Worm (Caenorhabditis elegans) whole organism, L1 larva: ENCODE measurements around the gene C23G10.11.

Experiments used
- C34B4.2 ChIP-seq: sonication (generic microtip); optimal IDR thresholded peaks from 2 replicates; lab custom pipeline; 2017; ENCODE audit warnings: mild to moderate bottlenecking, missing genetic modification characterization, missing compliant biosample characterization
- F16B12.6 ChIP-seq: fragments of 150-350 bp; optimal IDR thresholded peaks from 2 replicates; lab custom pipeline; 2014; ENCODE audit warnings: missing biosample characterization, missing genetic modification characterization
- Y116A8C.19 ChIP-seq: sonication (generic microtip); optimal IDR thresholded peaks from 2 replicates; lab custom pipeline; 2016; ENCODE audit warnings: missing compliant biosample characterization, missing genetic modification characterization, borderline replicate concordance
- aly-2 ChIP-seq: fragments of 150-350 bp; optimal IDR thresholded peaks from 2 replicates; lab custom pipeline; 2014; ENCODE audit warnings: missing biosample characterization, missing genetic modification characterization
- ceh-63 ChIP-seq: fragments of 200-800 bp; sonication (Bioruptor generic); optimal IDR thresholded peaks from 2 replicates; lab custom pipeline; 2018; ENCODE audit warnings: mild to moderate bottlenecking, missing genetic modification characterization, missing compliant biosample characterization
- ceh-82 ChIP-seq, 3 experiments: fragments of 150-350 bp in 1 of 3; sonication (generic microtip) in 2 of 3; optimal IDR thresholded peaks; 2 replicates each; lab custom pipeline; 2014 to 2017; ENCODE audit warnings: missing biosample characterization in 3 of 3, missing genetic modification characterization in 3 of 3
- dpl-1 ChIP-seq, 3 experiments: fragments of 150-350 bp in 2 of 3; sonication (generic microtip) in 1 of 3; optimal IDR thresholded peaks; 2 replicates each; lab custom pipeline; 2014 to 2017; ENCODE audit warnings: missing biosample characterization in 3 of 3, missing genetic modification characterization in 3 of 3, missing genetic modification reagents in 3 of 3
- efl-1 ChIP-seq, 4 experiments: fragments of 150-350 bp; optimal IDR thresholded peaks in 3 of 4; peaks in 1 of 4; 1 replicate in 1 of 4; 2 replicates in 3 of 4; lab custom pipeline; 2014; ENCODE audit warnings: missing biosample characterization in 2 of 4, missing genetic modification characterization in 2 of 4, missing genetic modification reagents in 2 of 4
- efl-3 ChIP-seq: fragments of 200-800 bp; sonication (Bioruptor generic); optimal IDR thresholded peaks from 2 replicates; lab custom pipeline; 2018; ENCODE audit warnings: mild to moderate bottlenecking, missing genetic modification characterization, missing compliant biosample characterization
- ets-5 ChIP-seq: fragments of 200-800 bp; sonication (Bioruptor generic); IDR thresholded peaks from 2 replicates; pipeline ENCODE4 v1.3.6; 2022; ENCODE audit warnings: missing genetic modification characterization, missing compliant biosample characterization
- fkh-8 ChIP-seq: sonication (generic microtip); optimal IDR thresholded peaks from 2 replicates; lab custom pipeline; 2016; ENCODE audit warnings: mild to moderate bottlenecking, missing genetic modification characterization, missing compliant biosample characterization
- isw-1 ChIP-seq: fragments of 200-800 bp; sonication (Bioruptor generic); IDR thresholded peaks from 2 replicates; pipeline ENCODE4 v1.3.6; 2022; ENCODE audit warnings: missing genetic modification characterization, missing compliant biosample characterization
- lin-13 ChIP-seq: fragments of 150-350 bp; optimal IDR thresholded peaks from 2 replicates; lab custom pipeline; 2014; ENCODE audit warnings: missing biosample characterization, missing genetic modification reagents, missing genetic modification characterization
- lin-15B ChIP-seq: fragments of 150-350 bp; sonication (generic microtip); optimal IDR thresholded peaks from 3 replicates; lab custom pipeline; 2014; ENCODE audit warnings: missing biosample characterization, missing genetic modification characterization
- lin-35 ChIP-seq, 2 experiments: fragments of 150-350 bp; optimal IDR thresholded peaks; 2 replicates each; lab custom pipeline; 2014; ENCODE audit warnings: missing biosample characterization in 2 of 2, missing genetic modification characterization in 2 of 2, missing genetic modification reagents in 2 of 2
- lsy-2 ChIP-seq, 2 experiments: fragments of 150-350 bp; optimal IDR thresholded peaks; 2 replicates each; lab custom pipeline; 2014; ENCODE audit warnings: missing biosample characterization in 2 of 2, missing genetic modification characterization in 2 of 2
- mdl-1 ChIP-seq, 2 experiments: fragments of 150-350 bp; optimal IDR thresholded peaks; 2 replicates each; lab custom pipeline; 2014 to 2017; ENCODE audit warnings: missing biosample characterization in 2 of 2, missing genetic modification characterization in 2 of 2, inconsistent platforms in 1 of 2
- mep-1 ChIP-seq: fragments of 150-350 bp; optimal IDR thresholded peaks from 2 replicates; lab custom pipeline; 2014; ENCODE audit warnings: missing biosample characterization, missing genetic modification characterization
- nhr-12 ChIP-seq: sonication (generic microtip); optimal IDR thresholded peaks from 2 replicates; lab custom pipeline; 2017; ENCODE audit warnings: missing biosample characterization, missing genetic modification characterization
- nhr-19 ChIP-seq: fragments of 200-800 bp; sonication (Bioruptor generic); conservative IDR thresholded peaks from 2 replicates; pipeline ENCODE4 v1.3.6; 2022; ENCODE audit warnings: missing genetic modification characterization, missing compliant biosample characterization
- nhr-71 ChIP-seq: sonication (generic microtip); optimal IDR thresholded peaks from 2 replicates; lab custom pipeline; 2016; ENCODE audit warnings: mild to moderate bottlenecking, missing genetic modification characterization, moderate library complexity, missing compliant biosample characterization
- nhr-76 ChIP-seq: sonication (generic microtip); optimal IDR thresholded peaks from 2 replicates; lab custom pipeline; 2017; ENCODE audit warnings: missing biosample characterization, missing genetic modification characterization
- pqm-1 ChIP-seq: sonication (generic microtip); optimal IDR thresholded peaks from 3 replicates; lab custom pipeline; 2017; ENCODE audit warnings: missing biosample characterization, missing genetic modification characterization
- rnt-1 ChIP-seq: sonication (generic microtip); optimal IDR thresholded peaks from 2 replicates; lab custom pipeline; 2016; ENCODE audit warnings: mild to moderate bottlenecking, missing genetic modification characterization, moderate library complexity, missing compliant biosample characterization
- sptf-1 ChIP-seq: fragments of 150-350 bp; optimal IDR thresholded peaks from 2 replicates; lab custom pipeline; 2014; ENCODE audit warnings: missing biosample characterization, missing genetic modification characterization
- swsn-7 ChIP-seq: sonication (generic microtip); optimal IDR thresholded peaks from 2 replicates; lab custom pipeline; 2016; ENCODE audit warnings: missing genetic modification characterization, missing compliant biosample characterization
- unc-62 ChIP-seq: fragments of 150-350 bp; optimal IDR thresholded peaks from 2 replicates; lab custom pipeline; 2014; ENCODE audit warnings: missing biosample characterization, missing genetic modification reagents, missing genetic modification characterization
- xbp-1 ChIP-seq: sonication (generic microtip); optimal IDR thresholded peaks from 2 replicates; lab custom pipeline; 2016; ENCODE audit warnings: missing genetic modification characterization, missing compliant biosample characterization
- zag-1 ChIP-seq: fragments of 150-350 bp; optimal IDR thresholded peaks from 2 replicates; lab custom pipeline; 2014; ENCODE audit warnings: missing biosample characterization, missing genetic modification characterization
- zip-4 ChIP-seq: fragments of 200-800 bp; sonication (Bioruptor generic); optimal IDR thresholded peaks from 2 replicates; lab custom pipeline; 2018; ENCODE audit warnings: mild to moderate bottlenecking, missing genetic modification characterization, moderate library complexity, missing compliant biosample characterization
- ztf-11 ChIP-seq, 2 experiments: sonication (generic microtip); optimal IDR thresholded peaks; 2 replicates each; lab custom pipeline; 2016 to 2017; ENCODE audit warnings: missing genetic modification characterization in 2 of 2, missing biosample characterization in 1 of 2, missing compliant biosample characterization in 1 of 2
- ztf-4 ChIP-seq: fragments of 150-350 bp; optimal IDR thresholded peaks from 2 replicates; lab custom pipeline; 2014; ENCODE audit warnings: missing biosample characterization, missing genetic modification characterization

The C23G10.11 gene

ce11 chrIII:6258262-6258661 is 42.9 kb upstream of the C23G10.11 start, which contains the start of gene srg-1:
TSS of gene srg-1 (minus strand) at chrIII:6258362.
- TF ChIP-seq nhr-76 (tag; lab: Kevin White, UChicago) (no peak), nhr-19 (GFP tag; lab: Robert Waterston, UW) (no peak), swsn-7 (tag; lab: Kevin White, UChicago) (no peak), ceh-82 (tag; optimal IDR thresholded peaks at IDR 0.05; lab: Kevin White, UChicago) (no peak), ztf-4 (no peak), fkh-8 (tag; lab: Kevin White, UChicago) (no peak), lin-35 (GFP tag; optimal IDR thresholded peaks at IDR 0.05; lab: Kevin White, UChicago) (no peak), lin-13 (no peak), unc-62 (GFP tag; lab: Kevin White, UChicago) (no peak), ets-5 (GFP tag; lab: Robert Waterston, UW) (no peak)
- TF ChIP-seq, all 84 proteins: peak for 0

ce11 chrIII:6256675-6257074 is 41.3 kb upstream of the C23G10.11 start, which contains the start of gene srg-9:
TSS of gene srg-9 (minus strand) at chrIII:6256775.
- no peak for TF ChIP-seq mdl-1 (tag; optimal IDR thresholded peaks at IDR 0.05; lab: Kevin White, UChicago)

ce11 chrIII:6254737-6255136 is 39.4 kb upstream of the C23G10.11 start, which contains the start of gene srg-8:
TSS of gene srg-8 (minus strand) at chrIII:6254837.
- TF ChIP-seq ceh-63 (GFP tag; lab: Kevin White, UChicago): no peak
- TF ChIP-seq ztf-11 (tag; optimal IDR thresholded peaks at IDR 0.05; lab: Kevin White, UChicago): no peak
- TF ChIP-seq, all 84 proteins: peak for 0

ce11 chrIII:6251511-6251910 is 36.1 kb upstream of the C23G10.11 start, which contains the start of gene amdh-1:
TSS of gene amdh-1 (plus strand) at chrIII:6251811.
- no peak for TF ChIP-seq ztf-4
- TF ChIP-seq zag-1 (tag; lab: Kevin White, UChicago): no peak
- TF ChIP-seq aly-2: no peak
- no peak for TF ChIP-seq C34B4.2 (tag; lab: Kevin White, UChicago)
- TF ChIP-seq isw-1: no peak

ce11 chrIII:6248064-6248687 is 32.8 kb upstream of the C23G10.11 start, which contains the start of the genes gen-1 and stt-3:
TSS of gene gen-1 (minus strand) at chrIII:6248158.
TSS of gene stt-3 (plus strand) at chrIII:6248637.
- TF ChIP-seq ceh-82 (tag; optimal IDR thresholded peaks at IDR 0.05; lab: Kevin White, UChicago) (no peak), lin-35 (GFP tag; optimal IDR thresholded peaks at IDR 0.05; lab: Kevin White, UChicago) (peak; percentile 2 to 65), dpl-1 (GFP tag; optimal IDR thresholded peaks at IDR 0.05; lab: Kevin White, UChicago) (peak in 2 of 3 experiments; percentile 42 to 56), nhr-12 (tag; lab: Kevin White, UChicago) (no peak), fkh-8 (tag; lab: Kevin White, UChicago) (no peak), lin-15B (tag; lab: Kevin White, UChicago) (peak; percentile 1), lsy-2 (tag; optimal IDR thresholded peaks at IDR 0.05; lab: Kevin White, UChicago) (peak in 1 of 2 experiments; percentile 48), F16B12.6 (tag; lab: Kevin White, UChicago) (no peak), zip-4 (GFP tag; lab: Kevin White, UChicago) (no peak), sptf-1 (tag; lab: Kevin White, UChicago) (no peak), xbp-1 (peak; percentile 2), Y116A8C.19 (tag; lab: Kevin White, UChicago) (no peak), pqm-1 (tag; lab: Kevin White, UChicago) (no peak), efl-3 (no peak), efl-1 (optimal IDR thresholded peaks at IDR 0.05; lab: Kevin White, UChicago) (peak; percentile 46 to 50), efl-1 (GFP tag; optimal IDR thresholded peaks at IDR 0.05 in 1 of 2; lab: Kevin White, UChicago) (peak; percentile 21 to 90), mep-1 (tag; lab: Kevin White, UChicago) (no peak), unc-62 (GFP tag; lab: Kevin White, UChicago) (no peak), nhr-71 (tag; lab: Kevin White, UChicago) (no peak), rnt-1 (tag; lab: Kevin White, UChicago) (no peak)
